Fruit fly (Drosophila melanogaster): ENCODE data around the gene CG14212.

DNA sequence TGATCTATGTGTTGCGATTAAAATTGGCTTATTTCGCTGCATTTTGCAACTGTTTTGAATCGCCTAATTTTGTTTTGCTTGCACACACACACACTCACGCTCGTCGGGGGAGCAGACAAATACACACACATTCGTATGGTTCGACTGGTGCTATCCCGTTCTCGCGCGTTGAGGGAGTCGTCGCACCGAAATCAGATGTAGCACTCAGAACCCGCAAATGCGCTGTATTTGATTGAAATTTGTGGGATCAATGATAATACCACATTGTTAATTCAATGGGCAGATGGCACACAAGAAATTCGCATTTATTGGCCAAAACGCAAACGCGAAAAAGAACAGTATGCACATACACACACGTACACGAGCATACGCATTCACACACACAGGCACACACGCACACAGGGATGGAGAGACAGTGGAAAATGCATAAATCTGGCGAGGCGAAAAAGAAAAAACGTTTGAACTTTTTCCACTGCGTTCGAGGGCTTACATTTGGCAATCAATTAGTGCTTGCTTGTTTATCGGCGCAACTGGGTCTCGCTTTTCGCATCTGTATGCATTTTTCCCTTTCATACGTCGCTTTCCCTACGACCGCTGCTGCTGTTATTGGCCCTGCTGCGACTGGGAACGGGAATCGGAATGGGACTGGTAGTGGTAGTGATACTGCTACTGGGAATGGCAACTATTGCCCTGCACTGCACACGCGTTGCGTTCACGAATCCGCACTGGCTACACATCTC, 46.4 kb upstream of the CG14212 start:
- TF ChIP-seq OdsH (GFP tag; optimal IDR thresholded peaks at IDR 0.05) (no peak), CG31627 (GFP tag; optimal IDR thresholded peaks at IDR 0.05) (no peak), Sox102F (GFP tag; optimal IDR thresholded peaks at IDR 0.05) (no peak), CG6808 (GFP tag; optimal IDR thresholded peaks at IDR 0.05) (no peak), Sox14 (GFP tag; optimal IDR thresholded peaks at IDR 0.05) (no peak), CG34406 (GFP tag; optimal IDR thresholded peaks at IDR 0.05) (no peak), CG6276 (GFP tag; optimal IDR thresholded peaks at IDR 0.05) (no peak), fd59A (GFP tag; optimal IDR thresholded peaks at IDR 0.05) (no peak), CG16779 (tag; optimal IDR thresholded peaks at IDR 0.05) (no peak)
